Worm (Caenorhabditis elegans) whole organism, late embryonic: ENCODE data around the gene srv-34.

ENCODE experiments used
- C08G9.2 ChIP-seq: sonication (generic microtip); optimal IDR thresholded peaks from 2 replicates; lab custom pipeline; 2016; ENCODE audit warnings: mild to moderate bottlenecking, missing genetic modification characterization, moderate library complexity, missing compliant biosample characterization
- C38D4.7 ChIP-seq: fragments of 200-800 bp; sonication (Bioruptor generic); optimal IDR thresholded peaks from 2 replicates; lab custom pipeline; 2018; ENCODE audit warnings: mild to moderate bottlenecking, missing genetic modification characterization, moderate library complexity, missing compliant biosample characterization
- F13H6.1 ChIP-seq: sonication (generic microtip); optimal IDR thresholded peaks from 2 replicates; lab custom pipeline; 2016; ENCODE audit warnings: missing genetic modification characterization, missing compliant biosample characterization
- T23F11.4 ChIP-seq: fragments of 200-800 bp; sonication (Bioruptor generic); optimal IDR thresholded peaks from 2 replicates; lab custom pipeline; 2018; ENCODE audit warnings: mild to moderate bottlenecking, missing genetic modification characterization, missing compliant biosample characterization
- ceh-14 ChIP-seq: sonication (generic microtip); optimal IDR thresholded peaks from 2 replicates; lab custom pipeline; 2016; ENCODE audit warnings: missing genotype, missing genetic modification characterization, missing compliant biosample characterization
- ceh-19 ChIP-seq: fragments of 200-800 bp; sonication (Bioruptor generic); optimal IDR thresholded peaks from 2 replicates; lab custom pipeline; 2018; ENCODE audit warnings: mild to moderate bottlenecking, missing genetic modification characterization, missing compliant biosample characterization
- ceh-2 ChIP-seq: sonication (generic microtip); optimal IDR thresholded peaks from 2 replicates; lab custom pipeline; 2016; ENCODE audit warnings: missing genotype, missing genetic modification characterization, missing compliant biosample characterization
- ceh-22 ChIP-seq: sonication (generic microtip); optimal IDR thresholded peaks from 2 replicates; lab custom pipeline; 2017; ENCODE audit warnings: missing biosample characterization, missing genetic modification characterization
- ceh-24 ChIP-seq: sonication (generic microtip); optimal IDR thresholded peaks from 2 replicates; lab custom pipeline; 2016; ENCODE audit warnings: mild to moderate bottlenecking, missing genetic modification characterization, missing compliant biosample characterization
- ceh-30 ChIP-seq: fragments of 150-350 bp; optimal IDR thresholded peaks from 2 replicates; lab custom pipeline; 2014; ENCODE audit warnings: missing biosample characterization, missing genetic modification characterization
- ceh-31 ChIP-seq: sonication (generic microtip); optimal IDR thresholded peaks from 2 replicates; lab custom pipeline; 2016; ENCODE audit warnings: missing genetic modification characterization, missing compliant biosample characterization
- ceh-34 ChIP-seq: sonication (generic microtip); optimal IDR thresholded peaks from 2 replicates; lab custom pipeline; 2016; ENCODE audit warnings: mild to moderate bottlenecking, missing genetic modification characterization, missing compliant biosample characterization
- ceh-45 ChIP-seq: fragments of 200-800 bp; sonication (Bioruptor generic); IDR thresholded peaks from 2 replicates; pipeline ENCODE4 v1.3.6; 2022; ENCODE audit warnings: missing genetic modification reagents, missing genetic modification characterization, missing compliant biosample characterization
- ceh-6 ChIP-seq: fragments of 200-800 bp; sonication (Bioruptor generic); optimal IDR thresholded peaks from 2 replicates; lab custom pipeline; 2018; ENCODE audit warnings: mild to moderate bottlenecking, missing genetic modification characterization, missing compliant biosample characterization
- dmd-4 ChIP-seq: sonication (generic microtip); optimal IDR thresholded peaks from 2 replicates; lab custom pipeline; 2016; ENCODE audit warnings: borderline replicate concordance, missing genetic modification characterization, missing compliant biosample characterization
- dve-1 ChIP-seq: sonication (generic microtip); optimal IDR thresholded peaks from 2 replicates; lab custom pipeline; 2017; ENCODE audit warnings: antibody characterized with exemption, mild to moderate bottlenecking, missing genetic modification characterization, missing compliant biosample characterization
- elt-2 ChIP-seq: sonication (generic microtip); optimal IDR thresholded peaks from 2 replicates; lab custom pipeline; 2016; ENCODE audit warnings: missing genetic modification reagents, missing genetic modification characterization, missing compliant biosample characterization
- ets-4 ChIP-seq: sonication (generic microtip); optimal IDR thresholded peaks from 2 replicates; lab custom pipeline; 2016; ENCODE audit warnings: missing genetic modification characterization, missing compliant biosample characterization
- fax-1 ChIP-seq: sonication (generic microtip); optimal IDR thresholded peaks from 2 replicates; lab custom pipeline; 2016; ENCODE audit warnings: missing genotype, missing genetic modification characterization, missing compliant biosample characterization
- fkh-6 ChIP-seq: sonication (generic microtip); optimal IDR thresholded peaks from 2 replicates; lab custom pipeline; 2016; ENCODE audit warnings: missing genetic modification characterization, missing compliant biosample characterization
- hlh-13 ChIP-seq: fragments of 200-800 bp; sonication (Bioruptor generic); optimal IDR thresholded peaks from 2 replicates; lab custom pipeline; 2018; ENCODE audit warnings: mild to moderate bottlenecking, missing genetic modification characterization, missing compliant biosample characterization
- hlh-30 ChIP-seq: sonication (generic microtip); optimal IDR thresholded peaks from 2 replicates; lab custom pipeline; 2017; ENCODE audit warnings: antibody characterized with exemption, missing genetic modification characterization, missing compliant biosample characterization; ENCODE audit not compliant: insufficient read depth
- hlh-6 ChIP-seq: sonication (generic microtip); optimal IDR thresholded peaks from 2 replicates; lab custom pipeline; 2016; ENCODE audit warnings: missing genotype, missing genetic modification characterization, missing compliant biosample characterization
- lim-6 ChIP-seq: sonication (generic microtip); optimal IDR thresholded peaks from 2 replicates; lab custom pipeline; 2016; ENCODE audit warnings: missing genetic modification characterization, missing compliant biosample characterization
- madf-2 ChIP-seq: sonication (generic microtip); optimal IDR thresholded peaks from 2 replicates; lab custom pipeline; 2017; ENCODE audit warnings: missing genetic modification characterization, missing compliant biosample characterization
- mec-3 ChIP-seq: sonication (generic microtip); optimal IDR thresholded peaks from 2 replicates; lab custom pipeline; 2016; ENCODE audit warnings: borderline replicate concordance, missing genetic modification characterization, missing compliant biosample characterization
- nfya-1 ChIP-seq: sonication (generic microtip); optimal IDR thresholded peaks from 2 replicates; lab custom pipeline; 2017; ENCODE audit warnings: missing genetic modification characterization, mild to moderate bottlenecking, missing compliant biosample characterization, antibody characterized with exemption, moderate library complexity
- nhr-11 ChIP-seq: fragments of 150-350 bp; optimal IDR thresholded peaks from 2 replicates; lab custom pipeline; 2014; ENCODE audit warnings: missing biosample characterization, missing genetic modification characterization
- pat-9 ChIP-seq: fragments of 200-800 bp; sonication (Bioruptor generic); optimal IDR thresholded peaks from 2 replicates; lab custom pipeline; 2018; ENCODE audit warnings: mild to moderate bottlenecking, missing genetic modification characterization, moderate library complexity, missing compliant biosample characterization
- pha-2 ChIP-seq: sonication (generic microtip); optimal IDR thresholded peaks from 2 replicates; lab custom pipeline; 2017; ENCODE audit warnings: mild to moderate bottlenecking, missing genetic modification characterization, missing compliant biosample characterization
- pqm-1 ChIP-seq: sonication (generic microtip); optimal IDR thresholded peaks from 2 replicates; lab custom pipeline; 2016; ENCODE audit warnings: missing genetic modification characterization, missing compliant biosample characterization
- pros-1 ChIP-seq: fragments of 150-350 bp; optimal IDR thresholded peaks from 2 replicates; lab custom pipeline; 2014; ENCODE audit warnings: missing biosample characterization, missing genetic modification reagents, missing genetic modification characterization
- ref-2 ChIP-seq: sonication (generic microtip); optimal IDR thresholded peaks from 2 replicates; lab custom pipeline; 2016; ENCODE audit warnings: missing genetic modification characterization, missing compliant biosample characterization
- sdc-2 ChIP-seq: sonication (generic microtip); optimal IDR thresholded peaks from 2 replicates; lab custom pipeline; 2016; ENCODE audit warnings: missing genotype, missing genetic modification characterization, missing compliant biosample characterization
- sox-2 ChIP-seq: fragments of 200-800 bp; sonication (Bioruptor generic); IDR thresholded peaks from 2 replicates; pipeline ENCODE4 v1.3.6; 2022; ENCODE audit warnings: missing genetic modification reagents, missing genetic modification characterization, missing compliant biosample characterization
- sox-4 ChIP-seq: sonication (generic microtip); optimal IDR thresholded peaks from 2 replicates; lab custom pipeline; 2017; ENCODE audit warnings: mild to moderate bottlenecking, missing genetic modification characterization, inconsistent platforms, missing compliant biosample characterization
- tbx-2 ChIP-seq: sonication (generic microtip); optimal IDR thresholded peaks from 2 replicates; lab custom pipeline; 2016; ENCODE audit warnings: missing genetic modification characterization, missing compliant biosample characterization
- tbx-7 ChIP-seq: sonication (generic microtip); optimal IDR thresholded peaks from 2 replicates; lab custom pipeline; 2016; ENCODE audit warnings: missing genotype, missing genetic modification characterization, missing compliant biosample characterization
- ttx-3 ChIP-seq: sonication (generic microtip); optimal IDR thresholded peaks from 2 replicates; lab custom pipeline; 2016; ENCODE audit warnings: missing genetic modification reagents, missing genetic modification characterization, missing compliant biosample characterization
- unc-3 ChIP-seq, 2 experiments: fragments of 200-800 bp in 1 of 2; sonication (Bioruptor generic) in 1 of 2; sonication (generic microtip) in 1 of 2; conservative IDR thresholded peaks in 1 of 2; optimal IDR thresholded peaks in 1 of 2; 2 replicates each; pipeline versions ENCODE4 v1.3.6 to Lab custom; 2016 to 2022; ENCODE audit warnings: missing compliant biosample characterization in 2 of 2, missing genetic modification characterization in 2 of 2, missing genetic modification reagents in 1 of 2
- unc-42 ChIP-seq: sonication (generic microtip); optimal IDR thresholded peaks from 2 replicates; lab custom pipeline; 2016; ENCODE audit warnings: missing genotype, missing genetic modification characterization, missing compliant biosample characterization
- unc-55 ChIP-seq: sonication (generic microtip); optimal IDR thresholded peaks from 2 replicates; lab custom pipeline; 2017; ENCODE audit warnings: missing biosample characterization, missing genetic modification reagents, missing genetic modification characterization
- unc-86 ChIP-seq: sonication (generic microtip); optimal IDR thresholded peaks from 2 replicates; lab custom pipeline; 2016; ENCODE audit warnings: missing genetic modification characterization, missing compliant biosample characterization
- zip-5 ChIP-seq: sonication (generic microtip); optimal IDR thresholded peaks from 2 replicates; lab custom pipeline; 2016; ENCODE audit warnings: missing genetic modification characterization, missing compliant biosample characterization
- ztf-16 ChIP-seq: sonication (generic microtip); optimal IDR thresholded peaks from 2 replicates; lab custom pipeline; 2017; ENCODE audit warnings: missing genetic modification characterization, missing compliant biosample characterization

srv-34 gene

DNA sequence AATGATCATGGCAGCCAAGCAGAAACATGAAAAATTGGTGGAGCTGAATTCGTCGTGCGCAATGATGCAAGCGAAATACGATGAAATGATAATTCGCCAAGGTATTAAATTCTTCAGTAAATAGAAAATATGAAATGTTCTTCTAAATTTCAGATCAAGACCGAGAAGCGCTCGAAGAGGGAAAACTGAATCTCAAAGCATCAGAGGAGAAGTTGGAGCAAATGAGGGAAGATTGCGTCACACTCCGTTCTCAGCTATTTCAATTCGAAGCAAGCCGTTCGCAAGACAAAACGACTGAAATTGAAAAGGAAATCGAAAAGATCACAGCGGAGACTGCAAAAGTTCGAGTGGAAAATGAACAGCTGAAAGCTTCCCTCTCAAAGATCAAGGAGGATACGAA, 31.8 kb upstream of the srv-34 start:
- TF ChIP-seq unc-3 (GFP tag; conservative IDR thresholded peaks at IDR 0.05; lab: Robert Waterston, UW) (no peak), unc-3 (tag; optimal IDR thresholded peaks at IDR 0.05; lab: Kevin White, UChicago) (no peak), C08G9.2 (tag; lab: Kevin White, UChicago) (no peak), ets-4 (tag; lab: Kevin White, UChicago) (no peak), ceh-30 (tag; lab: Kevin White, UChicago) (no peak), pqm-1 (tag; lab: Kevin White, UChicago) (no peak), madf-2 (no peak), ztf-16 (no peak), ceh-22 (no peak)

DNA sequence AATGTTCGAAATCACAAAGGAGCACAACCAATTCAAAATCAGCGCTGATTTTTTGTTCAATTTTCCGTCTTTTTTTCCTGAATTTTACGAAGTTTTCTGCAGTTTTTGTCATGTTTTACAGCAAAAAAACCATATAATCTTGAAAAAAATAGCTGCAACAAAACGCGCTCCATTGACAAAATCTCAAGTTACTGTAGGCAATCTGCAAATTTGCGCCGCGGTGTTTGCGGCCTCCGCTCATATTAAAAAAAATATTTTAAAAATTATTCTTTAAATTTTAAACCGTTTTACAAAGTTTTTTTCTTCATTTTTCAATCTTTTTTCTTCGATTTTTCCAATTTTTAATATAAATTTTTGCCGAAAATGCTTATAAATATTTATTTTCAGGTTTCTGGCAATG, 30.8 kb upstream of the srv-34 start:
- TF ChIP-seq ets-4 (tag; lab: Kevin White, UChicago) = no peak
- TF ChIP-seq C08G9.2 (tag; lab: Kevin White, UChicago) = no peak
- TF ChIP-seq pqm-1 (tag; lab: Kevin White, UChicago) = no peak
- TF ChIP-seq lim-6 (tag; lab: Kevin White, UChicago) = no peak
- TF ChIP-seq tbx-7 = no peak
- no peak for TF ChIP-seq mec-3 (tag; lab: Kevin White, UChicago)
- no peak for TF ChIP-seq hlh-6
- TF ChIP-seq unc-86 (tag; lab: Kevin White, UChicago) = no peak
- TF ChIP-seq ceh-24 (tag; lab: Kevin White, UChicago) = no peak
- no peak for TF ChIP-seq pat-9 (tag; lab: Kevin White, UChicago)
- no peak for TF ChIP-seq ref-2
- TF ChIP-seq hlh-13 = no peak
- TF ChIP-seq unc-42 (tag; lab: Kevin White, UChicago) = no peak
- no peak for TF ChIP-seq fkh-6 (tag; lab: Kevin White, UChicago)

DNA sequence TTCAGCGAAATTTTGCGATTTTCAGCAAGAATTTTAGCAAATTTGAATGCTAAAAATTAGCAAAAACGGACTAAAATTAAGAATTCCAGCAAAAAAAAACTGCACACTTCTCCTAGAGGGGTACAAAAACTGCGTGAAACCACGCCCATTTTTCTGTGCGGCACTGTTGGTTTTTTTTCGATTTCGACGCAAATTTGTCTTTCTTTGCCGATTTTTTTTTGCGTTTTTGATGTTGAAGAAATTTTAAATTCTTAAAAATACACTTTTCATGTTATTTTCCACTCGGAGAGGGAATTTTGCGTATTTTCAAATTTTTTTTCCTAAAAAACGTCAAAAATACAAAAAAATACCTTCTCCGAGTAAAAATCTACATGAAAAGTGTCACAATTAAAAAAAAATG, 29.4 kb upstream of the srv-34 start, which contains the start of gene syp-1:
syp-1 (plus strand) TSS at position 301 of the 400 bp plus-strand sequence.
- no peak for TF ChIP-seq F13H6.1 (tag; lab: Kevin White, UChicago)
- TF ChIP-seq pat-9 (tag; lab: Kevin White, UChicago) = no peak
- TF ChIP-seq ceh-45 (GFP tag; lab: Robert Waterston, UW) = no peak
- no peak for TF ChIP-seq sox-4
- TF ChIP-seq zip-5 (tag; lab: Kevin White, UChicago) = no peak
- TF ChIP-seq ceh-14 = no peak
- TF ChIP-seq elt-2 (tag; lab: Kevin White, UChicago) = no peak
- TF ChIP-seq pros-1 (tag; lab: Kevin White, UChicago) = no peak
- no peak for TF ChIP-seq C38D4.7 (GFP tag; lab: Kevin White, UChicago)
- TF ChIP-seq nhr-11 (tag; lab: Kevin White, UChicago) = no peak
- TF ChIP-seq hlh-13 = no peak
- TF ChIP-seq pqm-1 (tag; lab: Kevin White, UChicago) = no peak
- TF ChIP-seq dve-1 (tag; lab: Kevin White, UChicago) = no peak
- no peak for TF ChIP-seq pha-2 (tag; lab: Kevin White, UChicago)
- TF ChIP-seq lim-6 (tag; lab: Kevin White, UChicago) = no peak

DNA sequence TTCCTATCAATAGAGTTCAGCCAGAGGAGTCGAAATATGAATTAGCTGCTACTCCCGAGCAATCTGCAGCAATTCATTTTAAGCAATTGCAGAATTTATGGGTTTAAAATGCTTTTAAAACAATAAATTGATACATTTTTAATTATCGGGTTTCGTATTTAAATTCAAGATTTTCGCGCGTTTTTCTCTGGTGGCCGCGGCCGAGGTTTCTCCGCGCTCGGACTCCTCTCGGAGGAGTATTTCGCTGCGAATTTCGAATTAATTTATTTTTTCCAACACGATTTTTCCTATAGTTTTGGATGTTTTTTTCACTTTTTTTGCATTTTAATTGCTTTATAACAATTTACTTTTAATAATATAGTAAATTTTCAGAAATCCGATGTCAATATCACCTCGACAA, 26.9 kb upstream of the srv-34 start, which contains the start of gene F13A7.14:
F13A7.14 (plus strand) TSS at position 373 of the 400 bp plus-strand sequence.
- no peak for TF ChIP-seq hlh-6
- no peak for TF ChIP-seq ceh-6 (GFP tag; lab: Kevin White, UChicago)
- TF ChIP-seq hlh-30 (tag; lab: Kevin White, UChicago) = no peak
- peak; percentile 92 for TF ChIP-seq ceh-2 (tag; lab: Kevin White, UChicago)
- peak; percentile 86 for TF ChIP-seq ref-2
- TF ChIP-seq fkh-6 (tag; lab: Kevin White, UChicago) = no peak
- peak; percentile 31 for TF ChIP-seq nfya-1 (tag; lab: Kevin White, UChicago)
- no peak for TF ChIP-seq ttx-3
- peak; percentile 88 for TF ChIP-seq tbx-7
- peak; percentile 51 for TF ChIP-seq fax-1
- no peak for TF ChIP-seq nhr-11 (tag; lab: Kevin White, UChicago)
- no peak for TF ChIP-seq ceh-45 (GFP tag; lab: Robert Waterston, UW)
- no peak for TF ChIP-seq T23F11.4
- TF ChIP-seq tbx-2 = peak; percentile 68
- no peak for TF ChIP-seq unc-55 (GFP tag; lab: Kevin White, UChicago)
- TF ChIP-seq ceh-19 (GFP tag; lab: Kevin White, UChicago) = no peak
- TF ChIP-seq unc-3 (GFP tag; conservative IDR thresholded peaks at IDR 0.05; lab: Robert Waterston, UW) = no peak
- no peak for TF ChIP-seq unc-3 (tag; optimal IDR thresholded peaks at IDR 0.05; lab: Kevin White, UChicago)
- TF ChIP-seq F13H6.1 (tag; lab: Kevin White, UChicago) = peak; percentile 57
- TF ChIP-seq ceh-31 = peak; percentile 93
- peak; percentile 96 for TF ChIP-seq C08G9.2 (tag; lab: Kevin White, UChicago)
- no peak for TF ChIP-seq sdc-2
- TF ChIP-seq ceh-34 (tag; lab: Kevin White, UChicago) = peak; percentile 53
- TF ChIP-seq sox-2 = no peak
- TF ChIP-seq ets-4 (tag; lab: Kevin White, UChicago) = peak; percentile 92
- TF ChIP-seq dmd-4 (tag; lab: Kevin White, UChicago) = no peak
